Fruit fly (Drosophila melanogaster): Measurements from ENCODE around the gene CG34313.

- TF ChIP-seq CG12605 (GFP tag; IDR thresholded peaks at IDR 0.05) (no peak), CG14655 (GFP tag; optimal IDR thresholded peaks at IDR 0.05) (no peak), D1 (tag; optimal IDR thresholded peaks at IDR 0.05) (no peak), rn (GFP tag; IDR thresholded peaks at IDR 0.05) (no peak), CG15710 (tag; optimal IDR thresholded peaks at IDR 0.05) (peak; percentile 53), CG8159 (tag; optimal IDR thresholded peaks at IDR 0.05) (peak; percentile 42), CG4496 (GFP tag; IDR thresholded peaks at IDR 0.05) (peak; percentile 45; the same call in 2 of the 3 replicates), CG8301 (tag; optimal IDR thresholded peaks at IDR 0.05) (no peak), gl (tag; optimal IDR thresholded peaks at IDR 0.05) (no peak), CG13204 (GFP tag; optimal IDR thresholded peaks at IDR 0.05) (no peak), Ets98B (GFP tag; IDR thresholded peaks at IDR 0.05) (peak; percentile 42; the same call in 1 of the 2 replicates), fd96Ca (GFP tag; IDR thresholded peaks at IDR 0.05) (peak; percentile 33; the same call in 1 of the 3 replicates)
These were observed 8.6 kb downstream of the CG34313 start, which contains the start of the genes osi and tweek for dm6 chr2L:16887660-16888573.
